Worm (Caenorhabditis elegans) whole organism, L1 larva: ENCODE data around the gene Y102A5C.36.

ENCODE experiments used
- F16B12.6 ChIP-seq: fragments of 150-350 bp; optimal IDR thresholded peaks from 2 replicates; lab custom pipeline; 2014; ENCODE audit warnings: missing biosample characterization, missing genetic modification characterization
- ama-1 ChIP-seq: fragments of 150-350 bp; optimal IDR thresholded peaks from 2 replicates; lab custom pipeline; 2014
- egl-27 ChIP-seq, 2 experiments: fragments of 150-350 bp in 1 of 2; sonication (generic microtip); optimal IDR thresholded peaks; 3 replicates each; lab custom pipeline; 2017 to 2018; ENCODE audit warnings: missing biosample characterization in 2 of 2, missing genetic modification characterization in 2 of 2, missing genetic modification reagents in 2 of 2
- fkh-10 ChIP-seq: sonication (generic microtip); optimal IDR thresholded peaks from 2 replicates; lab custom pipeline; 2017; ENCODE audit warnings: missing biosample characterization, missing genetic modification reagents, missing genetic modification characterization
- fos-1 ChIP-seq: fragments of 150-350 bp; optimal IDR thresholded peaks from 2 replicates; lab custom pipeline; 2014; ENCODE audit warnings: missing biosample characterization, missing genetic modification characterization
- lin-39 ChIP-seq: fragments of 150-350 bp; optimal IDR thresholded peaks from 2 replicates; lab custom pipeline; 2014; ENCODE audit warnings: missing biosample characterization, missing genetic modification reagents, missing genetic modification characterization
- nhr-12 ChIP-seq: sonication (generic microtip); optimal IDR thresholded peaks from 2 replicates; lab custom pipeline; 2017; ENCODE audit warnings: missing biosample characterization, missing genetic modification characterization
- nhr-237 ChIP-seq: fragments of 150-350 bp; optimal IDR thresholded peaks from 2 replicates; lab custom pipeline; 2014; ENCODE audit warnings: missing biosample characterization, missing genetic modification characterization
- nhr-76 ChIP-seq: sonication (generic microtip); optimal IDR thresholded peaks from 2 replicates; lab custom pipeline; 2017; ENCODE audit warnings: missing biosample characterization, missing genetic modification characterization
- unc-62 ChIP-seq: fragments of 150-350 bp; optimal IDR thresholded peaks from 2 replicates; lab custom pipeline; 2014; ENCODE audit warnings: missing biosample characterization, missing genetic modification reagents, missing genetic modification characterization

DNA sequence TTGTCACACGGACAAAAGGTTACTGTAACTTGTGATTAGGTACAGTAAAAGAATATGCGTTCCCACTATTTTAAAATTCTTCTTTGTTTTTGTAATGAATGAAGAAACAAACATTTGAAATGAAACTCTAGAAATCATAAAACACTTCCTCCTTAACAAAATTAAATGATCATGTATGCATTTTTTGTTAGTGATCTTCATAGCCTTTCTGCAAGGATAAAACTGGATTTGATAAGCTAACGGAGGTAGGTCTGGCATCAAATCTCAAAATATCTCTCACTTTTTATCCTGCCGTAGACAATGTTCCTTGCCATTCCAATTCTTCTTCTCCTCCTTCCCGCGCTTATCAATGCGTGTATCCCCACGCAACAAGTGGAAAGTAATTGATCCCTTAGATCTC, 24.3 kb upstream of the Y102A5C.36 start, which contains the start of gene clec-238:
- no peak for TF ChIP-seq nhr-237 (tag; lab: Kevin White, UChicago)
- TF ChIP-seq fos-1 (tag; lab: Kevin White, UChicago) = no peak
- no peak for TF ChIP-seq nhr-12 (tag; lab: Kevin White, UChicago)
- TF ChIP-seq unc-62 (GFP tag; lab: Kevin White, UChicago) = no peak
- TF ChIP-seq nhr-76 (tag; lab: Kevin White, UChicago) = no peak
- no peak for TF ChIP-seq F16B12.6
- no peak for TF ChIP-seq fkh-10
- TF ChIP-seq egl-27 (tag; optimal IDR thresholded peaks at IDR 0.05; lab: Kevin White, UChicago) = no peak
- TF ChIP-seq lin-39 (tag; lab: Kevin White, UChicago) = no peak
- no peak for TF ChIP-seq ama-1 (lab: Kevin White, UChicago)
